Fruit fly (Drosophila melanogaster) whole organism, pupa: Measurements from ENCODE around the gene CG13720.

Experiments
- CG10348 ChIP-seq: fragments of 200-800 bp; sonication (Bioruptor generic); IDR thresholded peaks from 2 replicates; pipeline ENCODE4 v1.3.6; 2022; ENCODE audit warnings: missing biosample characterization, missing genetic modification characterization
- CG12605 ChIP-seq: fragments of 200-800 bp; sonication (Bioruptor generic); IDR thresholded peaks from 2 replicates; pipeline ENCODE4 v1.3.6; 2022; ENCODE audit warnings: missing biosample characterization, missing genetic modification characterization
- CG13204 ChIP-seq: fragments of 200-800 bp; sonication (Bioruptor generic); optimal IDR thresholded peaks from 2 replicates; lab custom pipeline; 2018; ENCODE audit warnings: missing biosample characterization, mild to moderate bottlenecking, missing genetic modification characterization, moderate library complexity
- CG14655 ChIP-seq: fragments of 200-800 bp; sonication (Bioruptor generic); optimal IDR thresholded peaks from 3 replicates; lab custom pipeline; 2017; ENCODE audit warnings: mild to moderate bottlenecking, missing biosample characterization, missing genetic modification reagents, missing genetic modification characterization
- CG17806 ChIP-seq: fragments of 200-800 bp; sonication (Bioruptor generic); optimal IDR thresholded peaks from 2 replicates; lab custom pipeline; 2018; ENCODE audit warnings: missing biosample characterization, mild to moderate bottlenecking, missing genetic modification characterization, moderate library complexity
- CG32121 ChIP-seq: fragments of 200-800 bp; sonication (Bioruptor generic); IDR thresholded peaks from 2 replicates; pipeline ENCODE4 v1.3.6; 2022; ENCODE audit warnings: missing biosample characterization, missing genetic modification characterization
- CG34367 ChIP-seq: fragments of 200-800 bp; sonication (Bioruptor generic); optimal IDR thresholded peaks from 2 replicates; lab custom pipeline; 2018; ENCODE audit warnings: missing biosample characterization, mild to moderate bottlenecking, missing genetic modification characterization
- CG4496 ChIP-seq: fragments of 200-800 bp; sonication (Bioruptor generic); IDR thresholded peaks from 3 replicates; pipeline ENCODE4 v1.3.6; 2022; ENCODE audit warnings: missing biosample characterization, missing genetic modification characterization
- CG8159 ChIP-seq: fragments of 200-800 bp; sonication (Bioruptor generic); optimal IDR thresholded peaks from 3 replicates; lab custom pipeline; 2018; ENCODE audit warnings: missing biosample characterization, mild to moderate bottlenecking, missing genetic modification characterization, moderate library complexity
- CG8301 ChIP-seq: fragments of 200-800 bp; sonication (Bioruptor generic); optimal IDR thresholded peaks from 2 replicates; lab custom pipeline; 2018; ENCODE audit warnings: missing biosample characterization, mild to moderate bottlenecking, missing genetic modification characterization
- CG9948 ChIP-seq: fragments of 200-800 bp; sonication (Bioruptor generic); optimal IDR thresholded peaks from 2 replicates; lab custom pipeline; 2018; ENCODE audit warnings: missing biosample characterization, mild to moderate bottlenecking, missing genetic modification characterization, moderate library complexity
- D1 ChIP-seq: fragments of 200-800 bp; sonication (Bioruptor generic); optimal IDR thresholded peaks from 2 replicates; lab custom pipeline; 2018; ENCODE audit warnings: missing biosample characterization, mild to moderate bottlenecking, missing genetic modification characterization, moderate library complexity
- EcR ChIP-seq: fragments of 200-800 bp; sonication (Bioruptor generic); optimal IDR thresholded peaks from 3 replicates; lab custom pipeline; 2019; ENCODE audit warnings: missing biosample characterization, missing genetic modification characterization, mild to moderate bottlenecking, moderate library complexity, missing genetic modification reagents
- Ets98B ChIP-seq: fragments of 200-800 bp; sonication (Bioruptor generic); IDR thresholded peaks from 2 replicates; pipeline ENCODE4 v1.3.6; 2022; ENCODE audit warnings: missing biosample characterization, missing genetic modification characterization
- Pif1A ChIP-seq: fragments of 200-800 bp; sonication (Bioruptor generic); optimal IDR thresholded peaks from 3 replicates; lab custom pipeline; 2016; ENCODE audit warnings: missing biosample characterization, missing genetic modification characterization
- Pif1B ChIP-seq: fragments of 200-800 bp; sonication (Bioruptor generic); optimal IDR thresholded peaks from 3 replicates; lab custom pipeline; 2016; ENCODE audit warnings: missing biosample characterization, missing genetic modification characterization
- Snoo ChIP-seq: fragments of 200-800 bp; sonication (Bioruptor generic); optimal IDR thresholded peaks from 3 replicates; lab custom pipeline; 2017; ENCODE audit warnings: missing biosample characterization, mild to moderate bottlenecking, missing genetic modification characterization, inconsistent platforms
- fd96Ca ChIP-seq: fragments of 200-800 bp; sonication (Bioruptor generic); IDR thresholded peaks from 3 replicates; pipeline ENCODE4 v1.3.6; 2022; ENCODE audit warnings: missing biosample characterization, missing genetic modification characterization
- gl ChIP-seq: fragments of 200-800 bp; sonication (Bioruptor generic); optimal IDR thresholded peaks from 2 replicates; lab custom pipeline; 2018; ENCODE audit warnings: missing biosample characterization, mild to moderate bottlenecking, missing genetic modification characterization
- rn ChIP-seq: fragments of 200-800 bp; sonication (Bioruptor generic); IDR thresholded peaks from 2 replicates; pipeline ENCODE4 v1.3.6; 2022; ENCODE audit warnings: missing biosample characterization, missing genetic modification characterization

The CG13720 gene

dm6 chr3L:4482509-4482908, 17.8 kb downstream of the CG13720 start, which contains the start of gene CG11350:
TSS of gene CG11350 (plus strand) at chr3L:4482809.
- no peak for TF ChIP-seq CG8159 (tag; lab: Kevin White, UChicago)
- no peak for TF ChIP-seq CG12605 (GFP tag; lab: Robert Waterston, UW)

- TF ChIP-seq rn (GFP tag; lab: Robert Waterston, UW) (no peak), CG4496 (0 out of 3 replicates have a peak, but pooled peaks have one; percentile 13), fd96Ca (GFP tag; lab: Robert Waterston, UW) (peak; percentile 52; the same call in 1 of the 3 replicates), CG32121 (no peak), Pif1A (GFP tag; lab: Kevin White, UChicago) (no peak)
- TF ChIP-seq, all 21 proteins: peak for 2
These were observed 19.5 kb downstream of the CG13720 start for dm6 chr3L:4480764-4481163.

dm6 chr3L:4479938-4480337, 20.4 kb downstream of the CG13720 start, which contains the start of gene CG7465:
TSS of gene CG7465 (plus strand) at chr3L:4480283.
- TF ChIP-seq gl (tag; lab: Kevin White, UChicago) (no peak), Ets98B (GFP tag; lab: Robert Waterston, UW) (no peak), CG13204 (GFP tag; lab: Kevin White, UChicago) (no peak), rn (GFP tag; lab: Robert Waterston, UW) (no peak), CG12605 (GFP tag; lab: Robert Waterston, UW) (no peak), CG8159 (tag; lab: Kevin White, UChicago) (no peak), Snoo (tag; lab: Kevin White, UChicago) (no peak), Pif1A (GFP tag; lab: Kevin White, UChicago) (no peak), CG32121 (no peak), CG10348 (GFP tag; lab: Robert Waterston, UW) (no peak), CG34367 (tag; lab: Kevin White, UChicago) (no peak), CG17806 (tag; lab: Kevin White, UChicago) (no peak), D1 (no peak), CG4496 (no peak), CG14655 (GFP tag; lab: Kevin White, UChicago) (no peak), CG8301 (tag; lab: Kevin White, UChicago) (no peak), Pif1B (GFP tag; lab: Kevin White, UChicago) (no peak)

- no peak for TF ChIP-seq CG12605 (GFP tag; lab: Robert Waterston, UW)
- TF ChIP-seq CG9948, result no peak
- TF ChIP-seq CG8159 (tag; lab: Kevin White, UChicago), result no peak
- TF ChIP-seq rn (GFP tag; lab: Robert Waterston, UW), result no peak
- TF ChIP-seq Pif1B (GFP tag; lab: Kevin White, UChicago), result no peak
- no peak for TF ChIP-seq D1
- no peak for TF ChIP-seq gl (tag; lab: Kevin White, UChicago)
- no peak for TF ChIP-seq Pif1A (GFP tag; lab: Kevin White, UChicago)
- no peak for TF ChIP-seq Ets98B (GFP tag; lab: Robert Waterston, UW)
- TF ChIP-seq CG17806 (tag; lab: Kevin White, UChicago), result no peak
- no peak for TF ChIP-seq CG14655 (GFP tag; lab: Kevin White, UChicago)
- TF ChIP-seq CG13204 (GFP tag; lab: Kevin White, UChicago), result no peak
- no peak for TF ChIP-seq CG32121
- TF ChIP-seq EcR (GFP tag; lab: Kevin White, UChicago), result no peak
- no peak for TF ChIP-seq CG4496
- TF ChIP-seq CG34367 (tag; lab: Kevin White, UChicago), result no peak
- TF ChIP-seq Snoo (tag; lab: Kevin White, UChicago), result no peak
These were observed 22.5 kb downstream of the CG13720 start for dm6 chr3L:4477656-4478254.

- TF ChIP-seq fd96Ca (GFP tag; lab: Robert Waterston, UW), result no peak
- TF ChIP-seq CG34367 (tag; lab: Kevin White, UChicago), result no peak
- no peak for TF ChIP-seq CG17806 (tag; lab: Kevin White, UChicago)
- TF ChIP-seq CG14655 (GFP tag; lab: Kevin White, UChicago), result no peak
- TF ChIP-seq CG12605 (GFP tag; lab: Robert Waterston, UW), result no peak
- TF ChIP-seq CG4496, result no peak
- no peak for TF ChIP-seq CG13204 (GFP tag; lab: Kevin White, UChicago)
- TF ChIP-seq Ets98B (GFP tag; lab: Robert Waterston, UW), result no peak
- TF ChIP-seq CG10348 (GFP tag; lab: Robert Waterston, UW), result no peak
- no peak for TF ChIP-seq Pif1B (GFP tag; lab: Kevin White, UChicago)
- no peak for TF ChIP-seq Snoo (tag; lab: Kevin White, UChicago)
- TF ChIP-seq CG32121, result no peak
These were observed 24.6 kb downstream of the CG13720 start for dm6 chr3L:4475704-4476103.

dm6 chr3L:4474946-4475470, 25.3 kb downstream of the CG13720 start:
- TF ChIP-seq CG14655 (GFP tag; lab: Kevin White, UChicago) (peak; percentile 25), CG8159 (tag; lab: Kevin White, UChicago) (peak; percentile 20), fd96Ca (GFP tag; lab: Robert Waterston, UW) (0 out of 3 replicates have a peak, but pooled peaks have one; percentile 35), CG17806 (tag; lab: Kevin White, UChicago) (no peak), CG32121 (no peak), CG8301 (tag; lab: Kevin White, UChicago) (peak; percentile 24), EcR (GFP tag; lab: Kevin White, UChicago) (no peak), Pif1B (GFP tag; lab: Kevin White, UChicago) (peak; percentile 13), Pif1A (GFP tag; lab: Kevin White, UChicago) (peak; percentile 66), CG34367 (tag; lab: Kevin White, UChicago) (peak; percentile 43), CG12605 (GFP tag; lab: Robert Waterston, UW) (peak; percentile 20; the same call in 1 of the 2 replicates), Ets98B (GFP tag; lab: Robert Waterston, UW) (peak; percentile 61), CG4496 (peak; percentile 96)
- TF ChIP-seq, all 21 proteins: peak for 10
